Worm (Caenorhabditis elegans) whole organism, mixed stage, embryonic: ENCODE measurements around the gene rml-1.

Experiments used
- M03D4.4 ChIP-seq: sonication (generic microtip); optimal IDR thresholded peaks from 2 replicates; lab custom pipeline; 2017; ENCODE audit warnings: mild to moderate bottlenecking, missing genetic modification characterization, missing compliant biosample characterization
- bed-3 ChIP-seq: fragments of 200-800 bp; sonication (Bioruptor generic); optimal IDR thresholded peaks from 3 replicates; lab custom pipeline; 2018; ENCODE audit warnings: mild to moderate bottlenecking, missing genetic modification characterization, moderate library complexity, missing compliant biosample characterization
- blmp-1 ChIP-seq: fragments of 150-350 bp; optimal IDR thresholded peaks from 2 replicates; lab custom pipeline; 2014; ENCODE audit warnings: missing biosample characterization, missing genetic modification characterization
- ceh-39 ChIP-seq: fragments of 150-350 bp; optimal IDR thresholded peaks from 2 replicates; lab custom pipeline; 2014; ENCODE audit warnings: missing biosample characterization, missing genetic modification characterization
- ceh-43 ChIP-seq: fragments of 200-800 bp; sonication (Bioruptor generic); optimal IDR thresholded peaks from 2 replicates; lab custom pipeline; 2018; ENCODE audit warnings: mild to moderate bottlenecking, missing genetic modification characterization, moderate library complexity, missing compliant biosample characterization
- ceh-83 ChIP-seq: fragments of 200-800 bp; sonication (Bioruptor generic); optimal IDR thresholded peaks from 2 replicates; lab custom pipeline; 2018; ENCODE audit warnings: mild to moderate bottlenecking, missing genetic modification characterization, missing compliant biosample characterization
- ces-1 ChIP-seq: fragments of 150-350 bp; optimal IDR thresholded peaks from 2 replicates; lab custom pipeline; 2014; ENCODE audit warnings: missing biosample characterization, missing genetic modification reagents, missing genetic modification characterization
- cnd-1 ChIP-seq: fragments of 200-800 bp; sonication (Bioruptor generic); optimal IDR thresholded peaks from 2 replicates; lab custom pipeline; 2018; ENCODE audit warnings: mild to moderate bottlenecking, missing genetic modification characterization, missing compliant biosample characterization
- drap-1 ChIP-seq: fragments of 200-800 bp; sonication (Bioruptor generic); optimal IDR thresholded peaks from 3 replicates; lab custom pipeline; 2018; ENCODE audit warnings: mild to moderate bottlenecking, missing genetic modification characterization, missing compliant biosample characterization
- elt-1 ChIP-seq: sonication (generic microtip); optimal IDR thresholded peaks from 2 replicates; lab custom pipeline; 2017; ENCODE audit warnings: missing genetic modification characterization, mild to moderate bottlenecking, missing compliant biosample characterization, antibody characterized with exemption, moderate library complexity, borderline replicate concordance; ENCODE audit not compliant: insufficient read depth
- elt-3 ChIP-seq: fragments of 150-350 bp; optimal IDR thresholded peaks from 2 replicates; lab custom pipeline; 2014; ENCODE audit warnings: missing biosample characterization, missing genetic modification characterization
- flh-1 ChIP-seq: fragments of 200-800 bp; sonication (Bioruptor generic); optimal IDR thresholded peaks from 2 replicates; lab custom pipeline; 2018; ENCODE audit warnings: mild to moderate bottlenecking, missing genetic modification characterization, moderate library complexity, missing compliant biosample characterization
- ham-2 ChIP-seq: fragments of 200-800 bp; sonication (Bioruptor generic); optimal IDR thresholded peaks from 2 replicates; lab custom pipeline; 2018; ENCODE audit warnings: mild to moderate bottlenecking, missing genetic modification characterization, missing compliant biosample characterization
- hlh-1 ChIP-seq: fragments of 150-350 bp; optimal IDR thresholded peaks from 2 replicates; lab custom pipeline; 2014; ENCODE audit warnings: missing biosample characterization, missing genetic modification reagents, missing genetic modification characterization
- lin-13 ChIP-seq: fragments of 150-350 bp; optimal IDR thresholded peaks from 2 replicates; lab custom pipeline; 2014; ENCODE audit warnings: missing biosample characterization, missing genetic modification characterization
- lin-32 ChIP-seq: fragments of 200-800 bp; sonication (Bioruptor generic); optimal IDR thresholded peaks from 2 replicates; lab custom pipeline; 2018; ENCODE audit warnings: mild to moderate bottlenecking, missing genetic modification characterization, missing compliant biosample characterization
- lsy-2 ChIP-seq: fragments of 150-350 bp; optimal IDR thresholded peaks from 2 replicates; lab custom pipeline; 2014; ENCODE audit warnings: missing biosample characterization, missing genetic modification characterization
- mab-5 ChIP-seq: fragments of 150-350 bp; optimal IDR thresholded peaks from 2 replicates; lab custom pipeline; 2014; ENCODE audit warnings: missing biosample characterization, missing genetic modification characterization
- mep-1 ChIP-seq: fragments of 150-350 bp; optimal IDR thresholded peaks from 2 replicates; lab custom pipeline; 2017; ENCODE audit warnings: missing biosample characterization, missing genetic modification reagents, missing genetic modification characterization, inconsistent platforms
- mls-2 ChIP-seq: sonication (generic microtip); optimal IDR thresholded peaks from 2 replicates; lab custom pipeline; 2016; ENCODE audit warnings: mild to moderate bottlenecking, missing genetic modification characterization, moderate library complexity, missing compliant biosample characterization
- nhr-12 ChIP-seq: fragments of 150-350 bp; optimal IDR thresholded peaks from 2 replicates; lab custom pipeline; 2014; ENCODE audit warnings: missing biosample characterization, missing genetic modification characterization
- nhr-2 ChIP-seq: fragments of 150-350 bp; optimal IDR thresholded peaks from 2 replicates; lab custom pipeline; 2014; ENCODE audit warnings: missing biosample characterization, missing genetic modification characterization
- nhr-237 ChIP-seq: fragments of 150-350 bp; optimal IDR thresholded peaks from 2 replicates; lab custom pipeline; 2014; ENCODE audit warnings: missing biosample characterization, missing genetic modification characterization
- nhr-28 ChIP-seq: fragments of 150-350 bp; optimal IDR thresholded peaks from 2 replicates; lab custom pipeline; 2014; ENCODE audit warnings: missing biosample characterization, missing genetic modification characterization
- nhr-76 ChIP-seq: sonication (generic microtip); optimal IDR thresholded peaks from 2 replicates; lab custom pipeline; 2017; ENCODE audit warnings: missing biosample characterization, missing genetic modification characterization
- pha-4 ChIP-seq: fragments of 150-350 bp; optimal IDR thresholded peaks from 2 replicates; lab custom pipeline; 2018; ENCODE audit warnings: missing biosample characterization, missing genetic modification reagents, missing genetic modification characterization
- sem-2 ChIP-seq: fragments of 200-800 bp; sonication (Bioruptor generic); optimal IDR thresholded peaks from 2 replicates; lab custom pipeline; 2018; ENCODE audit warnings: mild to moderate bottlenecking, missing genetic modification characterization, missing compliant biosample characterization
- snpc-4 ChIP-seq: fragments of 150-350 bp; optimal IDR thresholded peaks from 2 replicates; lab custom pipeline; 2014; ENCODE audit warnings: missing biosample characterization, missing genetic modification characterization
- sptf-1 ChIP-seq: sonication (generic microtip); optimal IDR thresholded peaks from 2 replicates; lab custom pipeline; 2017; ENCODE audit warnings: mild to moderate bottlenecking, missing genetic modification characterization, moderate library complexity, missing compliant biosample characterization
- tbx-8 ChIP-seq: fragments of 200-800 bp; sonication (Bioruptor generic); optimal IDR thresholded peaks from 2 replicates; lab custom pipeline; 2018; ENCODE audit warnings: mild to moderate bottlenecking, missing genetic modification characterization, moderate library complexity, missing compliant biosample characterization
- unc-120 ChIP-seq: sonication (generic microtip); optimal IDR thresholded peaks from 2 replicates; lab custom pipeline; 2017; ENCODE audit warnings: missing genetic modification characterization, missing compliant biosample characterization; ENCODE audit not compliant: poor library complexity, severe bottlenecking
- unc-39 ChIP-seq: fragments of 150-350 bp; optimal IDR thresholded peaks from 2 replicates; lab custom pipeline; 2014; ENCODE audit warnings: missing biosample characterization, missing genetic modification characterization
- unc-62 ChIP-seq: fragments of 150-350 bp; optimal IDR thresholded peaks from 2 replicates; lab custom pipeline; 2014; ENCODE audit warnings: missing biosample characterization, missing genetic modification reagents, missing genetic modification characterization
- zip-8 ChIP-seq: fragments of 150-350 bp; optimal IDR thresholded peaks from 2 replicates; lab custom pipeline; 2014; ENCODE audit warnings: missing biosample characterization, missing genetic modification characterization
- ztf-11 ChIP-seq: fragments of 150-350 bp; optimal IDR thresholded peaks from 2 replicates; lab custom pipeline; 2014; ENCODE audit warnings: missing biosample characterization, missing genetic modification characterization

The rml-1 gene

ce11 chrIII:13721066-13721465 is 46.8 kb downstream of the rml-1 start:
- TF ChIP-seq sem-2 (GFP tag; lab: Kevin White, UChicago) (peak; percentile 41), drap-1 (GFP tag; lab: Kevin White, UChicago) (peak; percentile 68), ham-2 (GFP tag; lab: Kevin White, UChicago) (peak; percentile 67), lin-32 (GFP tag; lab: Kevin White, UChicago) (peak; percentile 43), unc-120 (tag; lab: Kevin White, UChicago) (no peak), M03D4.4 (peak; percentile 60), elt-3 (tag; lab: Kevin White, UChicago) (no peak), zip-8 (tag; lab: Kevin White, UChicago) (no peak), ceh-83 (GFP tag; lab: Kevin White, UChicago) (no peak), ceh-43 (GFP tag; lab: Kevin White, UChicago) (peak; percentile 12), snpc-4 (tag; lab: Kevin White, UChicago) (no peak), blmp-1 (tag; lab: Kevin White, UChicago) (no peak), cnd-1 (peak; percentile 76), hlh-1 (no peak), mls-2 (tag; lab: Kevin White, UChicago) (peak; percentile 71), sptf-1 (tag; lab: Kevin White, UChicago) (peak; percentile 72), lsy-2 (tag; lab: Kevin White, UChicago) (no peak), nhr-28 (tag; lab: Kevin White, UChicago) (no peak), ces-1 (no peak), flh-1 (GFP tag; lab: Kevin White, UChicago) (no peak), tbx-8 (no peak), lin-13 (tag; lab: Kevin White, UChicago) (no peak), ztf-11 (tag; lab: Kevin White, UChicago) (peak; percentile 23), mep-1 (tag; lab: Kevin White, UChicago) (peak; percentile 18), bed-3 (no peak), mab-5 (tag; lab: Kevin White, UChicago) (no peak), unc-39 (tag; lab: Kevin White, UChicago) (no peak), elt-1 (no peak), nhr-2 (peak; percentile 93), unc-62 (peak; percentile 0), pha-4 (no peak), ceh-39 (tag; lab: Kevin White, UChicago) (no peak), nhr-76 (tag; lab: Kevin White, UChicago) (no peak), nhr-237 (tag; lab: Kevin White, UChicago) (no peak), nhr-12 (tag; lab: Kevin White, UChicago) (no peak)

DNA sequence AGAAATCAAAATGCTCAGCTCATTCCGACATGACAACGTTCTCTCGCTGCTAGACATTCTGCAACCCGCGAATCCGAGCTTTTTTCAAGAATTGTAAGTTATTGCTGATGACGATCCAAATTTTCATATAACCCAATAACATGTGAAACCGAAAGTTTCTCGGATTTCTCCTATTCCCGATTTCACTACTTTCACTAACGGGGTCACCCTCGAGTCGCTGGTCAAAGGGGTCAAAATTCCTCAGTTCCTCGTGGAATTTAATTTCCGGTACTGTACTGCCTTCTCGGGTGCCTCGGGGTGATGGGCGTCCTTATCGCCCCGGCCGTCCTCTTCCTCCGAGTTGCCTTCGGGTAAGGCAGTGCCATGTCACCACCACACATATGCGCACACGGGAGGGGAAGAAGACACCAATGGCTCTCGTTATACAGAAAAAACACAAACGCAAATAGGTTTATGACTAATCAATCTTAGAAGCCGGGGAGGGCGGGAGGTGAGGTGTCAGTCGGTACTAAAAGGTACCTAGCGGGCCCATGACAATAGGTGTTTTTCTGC is 47.6 kb downstream of the rml-1 start:
- TF ChIP-seq tbx-8 (no peak), ham-2 (GFP tag; lab: Kevin White, UChicago) (peak; percentile 24), blmp-1 (tag; lab: Kevin White, UChicago) (peak; percentile 92), sptf-1 (tag; lab: Kevin White, UChicago) (peak; percentile 40), nhr-2 (peak; percentile 50), cnd-1 (peak; percentile 0)

DNA sequence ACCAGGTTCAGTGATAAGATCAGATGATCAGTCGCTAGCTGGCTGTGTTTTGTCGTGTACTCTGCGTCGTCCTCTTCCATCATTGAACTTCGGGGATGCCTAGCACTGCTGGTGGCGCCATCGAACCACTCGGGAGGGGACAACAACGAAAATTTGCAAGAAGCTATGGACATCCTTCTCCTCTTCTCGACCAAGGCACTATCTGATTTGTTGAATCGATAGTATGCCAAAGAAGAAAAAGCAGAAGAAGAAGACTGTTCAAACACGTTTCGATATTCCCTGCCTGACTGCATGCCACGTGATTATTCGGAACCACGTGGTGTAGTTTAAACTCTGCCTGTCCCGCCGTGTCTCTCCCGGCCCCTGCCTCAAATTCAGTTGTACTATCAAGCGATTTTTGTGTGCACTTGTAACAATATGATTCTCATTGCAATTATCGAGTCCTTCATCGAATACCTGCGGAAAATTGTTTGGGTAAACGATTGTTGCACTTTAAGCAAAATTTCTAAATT is 48.6 kb downstream of the rml-1 start:
- no peak for TF ChIP-seq nhr-28 (tag; lab: Kevin White, UChicago)
- no peak for TF ChIP-seq ztf-11 (tag; lab: Kevin White, UChicago)
- TF ChIP-seq ceh-83 (GFP tag; lab: Kevin White, UChicago), result no peak
- TF ChIP-seq unc-39 (tag; lab: Kevin White, UChicago), result no peak
- TF ChIP-seq ces-1, result no peak
- TF ChIP-seq lsy-2 (tag; lab: Kevin White, UChicago), result no peak
- TF ChIP-seq sptf-1 (tag; lab: Kevin White, UChicago), result no peak
- TF ChIP-seq unc-120 (tag; lab: Kevin White, UChicago), result peak; percentile 26
- TF ChIP-seq mep-1 (tag; lab: Kevin White, UChicago), result no peak
- TF ChIP-seq tbx-8, result no peak
- TF ChIP-seq flh-1 (GFP tag; lab: Kevin White, UChicago), result no peak
- TF ChIP-seq unc-62, result no peak
- peak; percentile 10 for TF ChIP-seq hlh-1
- TF ChIP-seq, all 35 proteins: peak for 2
